Fruit fly (Drosophila melanogaster) whole organism, embryonic: ENCODE data around the gene eEF1alpha2.

Experiments used
- Asciz ChIP-seq: fragments of 200-800 bp; sonication (Bioruptor generic); optimal IDR thresholded peaks from 2 replicates; lab custom pipeline; 2017; ENCODE audit warnings: missing biosample characterization, mild to moderate bottlenecking, missing genetic modification characterization, missing genetic modification reagents
- Bgb ChIP-seq: fragments of 200-800 bp; sonication (Bioruptor generic); IDR thresholded peaks from 2 replicates; pipeline ENCODE4 v1.3.6; 2022; ENCODE audit warnings: missing biosample characterization, missing genetic modification characterization; ENCODE audit not compliant: partially characterized antibody
- Bteb2 ChIP-seq: fragments of 200-800 bp; sonication (Bioruptor generic); optimal IDR thresholded peaks from 2 replicates; lab custom pipeline; 2016; ENCODE audit warnings: missing biosample characterization, missing genetic modification characterization
- CG10565 ChIP-seq: fragments of 200-800 bp; sonication (Bioruptor generic); optimal IDR thresholded peaks from 3 replicates; lab custom pipeline; 2016; ENCODE audit warnings: missing biosample characterization, mild to moderate bottlenecking, missing genetic modification characterization
- CG11247 ChIP-seq: fragments of 200-800 bp; sonication (Bioruptor generic); IDR thresholded peaks from 2 replicates; pipeline ENCODE4 v1.3.6; 2022; ENCODE audit warnings: missing biosample characterization, missing genetic modification characterization
- CG11398 ChIP-seq: fragments of 200-800 bp; sonication (Bioruptor generic); optimal IDR thresholded peaks from 2 replicates; lab custom pipeline; 2016; ENCODE audit warnings: missing biosample characterization, missing genetic modification characterization
- CG11456 ChIP-seq: fragments of 200-800 bp; sonication (Bioruptor generic); IDR thresholded peaks from 3 replicates; pipeline ENCODE4 v1.3.6; 2022; ENCODE audit warnings: missing biosample characterization, missing genetic modification characterization
- CG12104 ChIP-seq: fragments of 200-800 bp; sonication (Bioruptor generic); optimal IDR thresholded peaks from 3 replicates; lab custom pipeline; 2016; ENCODE audit warnings: missing biosample characterization, missing genetic modification characterization
- CG12299 ChIP-seq: fragments of 200-800 bp; sonication (Bioruptor generic); optimal IDR thresholded peaks from 2 replicates; lab custom pipeline; 2018; ENCODE audit warnings: missing biosample characterization, mild to moderate bottlenecking, missing genetic modification characterization
- CG18599 ChIP-seq: fragments of 200-800 bp; sonication (Bioruptor generic); optimal IDR thresholded peaks from 3 replicates; lab custom pipeline; 2017; ENCODE audit warnings: missing biosample characterization, missing genetic modification characterization, mild to moderate bottlenecking, moderate library complexity, missing genetic modification reagents
- CG2129 ChIP-seq: fragments of 200-800 bp; sonication (Bioruptor generic); IDR thresholded peaks from 2 replicates; pipeline ENCODE4 v1.3.6; 2022; ENCODE audit warnings: missing biosample characterization, missing genetic modification characterization; ENCODE audit not compliant: partially characterized antibody
- CG2712 ChIP-seq: fragments of 200-800 bp; optimal IDR thresholded peaks from 3 replicates; lab custom pipeline; 2019; ENCODE audit warnings: missing biosample characterization, mild to moderate bottlenecking, missing genetic modification characterization, moderate library complexity
- CG31365 ChIP-seq: fragments of 200-800 bp; sonication (Bioruptor generic); optimal IDR thresholded peaks from 2 replicates; lab custom pipeline; 2018; ENCODE audit warnings: missing biosample characterization, mild to moderate bottlenecking, missing genetic modification characterization
- CG33557 ChIP-seq: fragments of 200-800 bp; sonication (Bioruptor generic); optimal IDR thresholded peaks from 2 replicates; lab custom pipeline; 2019; ENCODE audit warnings: missing biosample characterization, mild to moderate bottlenecking, missing genetic modification characterization, moderate library complexity
- CG3838 ChIP-seq: fragments of 200-800 bp; sonication (Bioruptor generic); optimal IDR thresholded peaks from 3 replicates; lab custom pipeline; 2016; ENCODE audit warnings: missing biosample characterization, missing genetic modification characterization
- CG7786 ChIP-seq: fragments of 200-800 bp; sonication (Bioruptor generic); optimal IDR thresholded peaks from 2 replicates; lab custom pipeline; 2016; ENCODE audit warnings: missing biosample characterization, missing genetic modification characterization
- CG7987 ChIP-seq: fragments of 200-800 bp; sonication (Bioruptor generic); optimal IDR thresholded peaks from 2 replicates; lab custom pipeline; 2018; ENCODE audit warnings: missing biosample characterization, mild to moderate bottlenecking, missing genetic modification characterization, moderate library complexity
- CG8924 ChIP-seq: fragments of 200-800 bp; optimal IDR thresholded peaks from 3 replicates; lab custom pipeline; 2019; ENCODE audit warnings: missing biosample characterization, mild to moderate bottlenecking, missing genetic modification characterization, moderate library complexity
- Dref ChIP-seq: fragments of 200-800 bp; sonication (Bioruptor generic); IDR thresholded peaks from 2 replicates; pipeline ENCODE4 v1.3.6; 2022; ENCODE audit warnings: missing biosample characterization, missing genetic modification characterization
- Ets97D ChIP-seq: fragments of 200-800 bp; sonication (Bioruptor generic); optimal IDR thresholded peaks from 3 replicates; lab custom pipeline; 2016; ENCODE audit warnings: missing biosample characterization, missing genetic modification characterization
- Hr51 ChIP-seq, 2 experiments: fragments of 200-800 bp; sonication (Bioruptor generic); optimal IDR thresholded peaks; 2 replicates in 1 of 2; 3 replicates in 1 of 2; lab custom pipeline; 2016 to 2018; ENCODE audit warnings: missing biosample characterization in 2 of 2, missing genetic modification characterization in 2 of 2, mild to moderate bottlenecking in 1 of 2, moderate library complexity in 1 of 2
- Neu2 ChIP-seq: fragments of 200-800 bp; sonication (Bioruptor generic); optimal IDR thresholded peaks from 3 replicates; lab custom pipeline; 2016; ENCODE audit warnings: missing biosample characterization, missing genetic modification characterization, borderline replicate concordance
- Side ChIP-seq: fragments of 200-800 bp; sonication (Bioruptor generic); optimal IDR thresholded peaks from 2 replicates; lab custom pipeline; 2016; ENCODE audit warnings: missing biosample characterization, missing genetic modification characterization
- Sry-β ChIP-seq: fragments of 200-800 bp; sonication (Bioruptor generic); optimal IDR thresholded peaks from 2 replicates; lab custom pipeline; 2018; ENCODE audit warnings: missing biosample characterization, mild to moderate bottlenecking, missing genetic modification characterization, moderate library complexity
- Ssrp ChIP-seq: fragments of 200-800 bp; sonication (Bioruptor generic); optimal IDR thresholded peaks from 2 replicates; lab custom pipeline; 2018; ENCODE audit warnings: missing biosample characterization, mild to moderate bottlenecking, missing genetic modification characterization, moderate library complexity
- Vsx1 ChIP-seq: fragments of 200-800 bp; sonication (Bioruptor generic); optimal IDR thresholded peaks from 2 replicates; lab custom pipeline; 2017; ENCODE audit warnings: missing biosample characterization, mild to moderate bottlenecking, missing genetic modification characterization, missing genetic modification reagents
- al ChIP-seq: fragments of 200-800 bp; sonication (Bioruptor generic); IDR thresholded peaks from 2 replicates; pipeline ENCODE4 v1.3.6; 2022; ENCODE audit warnings: missing biosample characterization, missing genetic modification characterization
- aop ChIP-seq: fragments of 200-800 bp; sonication (Bioruptor generic); IDR thresholded peaks from 2 replicates; pipeline ENCODE4 v1.3.6; 2022; ENCODE audit warnings: missing biosample characterization, missing genetic modification characterization
- cato ChIP-seq: fragments of 200-800 bp; sonication (Bioruptor generic); optimal IDR thresholded peaks from 2 replicates; lab custom pipeline; 2016; ENCODE audit warnings: missing biosample characterization, missing genetic modification characterization, borderline replicate concordance
- chinmo ChIP-seq: fragments of 200-800 bp; sonication (Bioruptor generic); IDR thresholded peaks from 4 replicates; pipeline ENCODE4 v1.3.6; 2022; ENCODE audit warnings: missing biosample characterization, missing genetic modification characterization; ENCODE audit not compliant: partially characterized antibody
- croc ChIP-seq: fragments of 200-800 bp; sonication (Bioruptor generic); conservative IDR thresholded peaks from 3 replicates; pipeline ENCODE4 v1.3.6; 2022; ENCODE audit warnings: missing biosample characterization, missing genetic modification characterization
- crp ChIP-seq, 2 experiments: fragments of 200-800 bp; sonication (Bioruptor generic); optimal IDR thresholded peaks; 2 replicates in 1 of 2; 3 replicates in 1 of 2; lab custom pipeline; 2017; ENCODE audit warnings: missing biosample characterization in 2 of 2, missing genetic modification characterization in 2 of 2, mild to moderate bottlenecking in 1 of 2, moderate library complexity in 1 of 2
- da ChIP-seq: fragments of 200-800 bp; sonication (Bioruptor generic); optimal IDR thresholded peaks from 2 replicates; lab custom pipeline; 2016; ENCODE audit warnings: missing biosample characterization, missing genetic modification characterization
- dmrt11E ChIP-seq: fragments of 200-800 bp; sonication (Bioruptor generic); optimal IDR thresholded peaks from 3 replicates; lab custom pipeline; 2018; ENCODE audit warnings: missing biosample characterization, mild to moderate bottlenecking, missing genetic modification characterization, moderate library complexity
- dpn ChIP-seq, 2 experiments: fragments of 200-800 bp; sonication (Bioruptor generic); optimal IDR thresholded peaks; 3 replicates each; lab custom pipeline; 2016; ENCODE audit warnings: missing biosample characterization in 2 of 2, missing genetic modification characterization in 2 of 2
- gsb-n ChIP-seq: fragments of 200-800 bp; sonication (Bioruptor generic); optimal IDR thresholded peaks from 3 replicates; lab custom pipeline; 2018; ENCODE audit warnings: missing biosample characterization, mild to moderate bottlenecking, missing genetic modification characterization
- hbn ChIP-seq: fragments of 200-800 bp; sonication (Bioruptor generic); IDR thresholded peaks from 2 replicates; pipeline ENCODE4 v1.3.6; 2022; ENCODE audit warnings: missing biosample characterization, missing genetic modification characterization; ENCODE audit not compliant: partially characterized antibody
- jigr1 ChIP-seq: fragments of 200-800 bp; sonication (Bioruptor generic); IDR thresholded peaks from 3 replicates; pipeline ENCODE4 v1.3.6; 2022; ENCODE audit warnings: missing biosample characterization, missing genetic modification characterization
- knrl ChIP-seq: fragments of 200-800 bp; sonication (Bioruptor generic); IDR thresholded peaks from 3 replicates; pipeline ENCODE4 v1.3.6; 2022; ENCODE audit warnings: missing biosample characterization, missing genetic modification characterization; ENCODE audit not compliant: partially characterized antibody
- pita ChIP-seq: fragments of 200-800 bp; sonication (Bioruptor generic); optimal IDR thresholded peaks from 2 replicates; lab custom pipeline; 2017; ENCODE audit warnings: missing biosample characterization, mild to moderate bottlenecking, missing genetic modification characterization
- pros ChIP-seq: fragments of 200-800 bp; sonication (Bioruptor generic); optimal IDR thresholded peaks from 3 replicates; lab custom pipeline; 2019; ENCODE audit warnings: missing biosample characterization, mild to moderate bottlenecking, missing genetic modification characterization, moderate library complexity
- rib ChIP-seq: fragments of 200-800 bp; sonication (Bioruptor generic); IDR thresholded peaks from 2 replicates; pipeline ENCODE4 v1.3.6; 2022; ENCODE audit warnings: missing biosample characterization, missing genetic modification characterization
- slbo ChIP-seq: fragments of 200-800 bp; sonication (Bioruptor generic); IDR thresholded peaks from 2 replicates; pipeline ENCODE4 v1.3.6; 2022; ENCODE audit warnings: missing biosample characterization, missing genetic modification characterization
- stc ChIP-seq: fragments of 200-800 bp; sonication (Bioruptor generic); IDR thresholded peaks from 2 replicates; pipeline ENCODE4 v1.3.6; 2022; ENCODE audit warnings: missing biosample characterization, missing genetic modification characterization
- tio ChIP-seq: fragments of 200-800 bp; sonication (Bioruptor generic); optimal IDR thresholded peaks from 2 replicates; lab custom pipeline; 2017; ENCODE audit warnings: missing biosample characterization, missing genetic modification characterization, inconsistent platforms
- usp ChIP-seq: fragments of >200 bp; optimal IDR thresholded peaks from 2 replicates; lab custom pipeline; 2017; ENCODE audit warnings: missing biosample characterization, missing genetic modification characterization
- z ChIP-seq: fragments of 200-800 bp; sonication (Bioruptor generic); IDR thresholded peaks from 3 replicates; pipeline ENCODE4 v1.3.6; 2022; ENCODE audit warnings: missing biosample characterization, missing genetic modification characterization
- zf30C ChIP-seq: fragments of 200-800 bp; sonication (Bioruptor generic); optimal IDR thresholded peaks from 3 replicates; lab custom pipeline; 2018; ENCODE audit warnings: missing biosample characterization, mild to moderate bottlenecking, missing genetic modification characterization
- zfh1 ChIP-seq: fragments of 200-800 bp; sonication (Bioruptor generic); IDR thresholded peaks from 3 replicates; pipeline ENCODE4 v1.3.6; 2022; ENCODE audit warnings: missing biosample characterization, missing genetic modification characterization

Gene eEF1alpha2

dm6 chr3R:31723206-31723933 lies 14.9 kb upstream of the eEF1alpha2 start (continued):
- TF ChIP-seq gsb-n (tag; lab: Kevin White, UChicago) (peak; percentile 25), slbo (GFP tag; lab: Robert Waterston, UW) (0 out of 2 replicates have a peak, but pooled peaks have one; percentile 9), Sry-β (GFP tag; lab: Kevin White, UChicago) (no peak), CG12104 (GFP tag; lab: Kevin White, UChicago) (no peak), croc (GFP tag; lab: Robert Waterston, UW) (peak; percentile 13; the same call in 1 of the 3 replicates), CG11247 (GFP tag; lab: Robert Waterston, UW) (no peak), Bgb (GFP tag; lab: Robert Waterston, UW) (0 out of 2 replicates have a peak, but pooled peaks have one; percentile 38), Neu2 (no peak), CG2129 (no peak), CG12299 (tag; lab: Kevin White, UChicago) (no peak), Ets97D (no peak), jigr1 (GFP tag; lab: Robert Waterston, UW) (no peak), z (GFP tag; lab: Robert Waterston, UW) (0 out of 3 replicates have a peak, but pooled peaks have one; percentile 32), knrl (no peak), CG11456 (GFP tag; lab: Robert Waterston, UW) (no peak), Side (GFP tag; lab: Kevin White, UChicago) (peak; percentile 9), rib (GFP tag; lab: Robert Waterston, UW) (no peak), hbn (GFP tag; lab: Robert Waterston, UW) (no peak), zfh1 (GFP tag; lab: Robert Waterston, UW) (no peak), Vsx1 (GFP tag; lab: Kevin White, UChicago) (no peak), CG31365 (tag; lab: Kevin White, UChicago) (no peak), CG3838 (GFP tag; lab: Kevin White, UChicago) (no peak), Hr51 (GFP tag; optimal IDR thresholded peaks at IDR 0.05; lab: Kevin White, UChicago) (no peak), aop (no peak), Bteb2 (GFP tag; lab: Kevin White, UChicago) (no peak), Ssrp (tag; lab: Kevin White, UChicago) (peak; percentile 26), CG7786 (GFP tag; lab: Kevin White, UChicago) (peak; percentile 3), cato (GFP tag; lab: Kevin White, UChicago) (no peak), dpn (GFP tag; optimal IDR thresholded peaks at IDR 0.05; lab: Kevin White, UChicago) (no peak), CG8924 (tag; lab: Kevin White, UChicago) (peak; percentile 35), CG11398 (no peak), chinmo (peak; percentile 63; the same call in 1 of the 4 replicates), tio (GFP tag; lab: Kevin White, UChicago) (no peak), stc (no peak), usp (GFP tag; lab: Kevin White, UChicago) (no peak), pita (no peak), da (GFP tag; lab: Kevin White, UChicago) (no peak), al (GFP tag; lab: Robert Waterston, UW) (no peak), crp (GFP tag; optimal IDR thresholded peaks at IDR 0.05; lab: Kevin White, UChicago) (no peak), zf30C (no peak), CG2712 (tag; lab: Kevin White, UChicago) (peak; percentile 49), CG7987 (GFP tag; lab: Kevin White, UChicago) (no peak), CG18599 (GFP tag; lab: Kevin White, UChicago) (peak; percentile 27), Asciz (GFP tag; lab: Kevin White, UChicago) (no peak), dmrt11E (tag; lab: Kevin White, UChicago) (peak; percentile 24), pros (GFP tag; lab: Kevin White, UChicago) (peak; percentile 46), CG10565 (no peak), CG33557 (GFP tag; lab: Kevin White, UChicago) (no peak), Dref (GFP tag; lab: Robert Waterston, UW) (no peak)
